Fruit fly (Drosophila melanogaster) whole organism, embryonic: ENCODE data around the gene Kat60.

ENCODE experiments used
- CG30403 ChIP-seq: fragments of 200-800 bp; sonication (Bioruptor generic); optimal IDR thresholded peaks from 3 replicates; lab custom pipeline; 2016; ENCODE audit warnings: missing biosample characterization, missing genetic modification characterization
- Nf-YC ChIP-seq: fragments of 200-800 bp; optimal IDR thresholded peaks from 3 replicates; lab custom pipeline; 2019; ENCODE audit warnings: missing biosample characterization, mild to moderate bottlenecking, missing genetic modification characterization, moderate library complexity
- gcm2 ChIP-seq: fragments of 200-800 bp; sonication (Bioruptor generic); optimal IDR thresholded peaks from 2 replicates; lab custom pipeline; 2016; ENCODE audit warnings: missing biosample characterization, missing genetic modification characterization

DNA sequence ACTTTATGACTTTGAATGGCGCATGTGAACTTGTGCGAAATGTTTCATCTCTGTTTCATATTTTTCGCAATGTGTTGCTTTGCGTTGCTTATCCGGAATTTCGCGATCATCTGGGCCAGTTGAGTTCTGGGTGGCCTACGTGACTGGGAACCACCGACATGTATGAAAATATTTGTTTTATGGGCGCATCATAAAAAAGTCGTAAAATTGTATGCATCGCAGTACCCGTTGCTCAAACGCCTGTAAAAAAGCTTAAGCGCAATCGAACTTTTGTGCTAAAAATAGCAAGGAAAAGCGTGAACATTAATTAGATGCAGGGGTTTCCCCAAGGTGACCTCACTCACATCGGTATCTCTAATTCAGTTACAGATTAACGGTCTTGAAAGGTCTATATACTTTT, 34.3 kb upstream of the Kat60 start:
- no peak for TF ChIP-seq gcm2 (GFP tag; lab: Kevin White, UChicago)
- no peak for TF ChIP-seq CG30403 (GFP tag; lab: Kevin White, UChicago)
- no peak for TF ChIP-seq Nf-YC (tag; lab: Kevin White, UChicago)
